1 worm cellular context compared by ENCODE assay signal in genomic region chrIV:16684224-16684623, ce11.
TF ChIP-seq lines count a peak whose summit lies in the region.

No protein-coding gene starts in this region.

TF ChIP-seq in whole organism, L4 larva, 104 proteins besides CTCF, POLR2A, EP300 and RAD21 (continued from another document):
- no peak for TF ChIP-seq nhr-42 (GFP tag; IDR thresholded peaks at IDR 0.05; lab: Robert Waterston, UW)
- 0 out of 2 replicates have a peak, but pooled peaks have one; percentile 29 for TF ChIP-seq ceh-20 (GFP tag; IDR thresholded peaks at IDR 0.05; lab: Robert Waterston, UW)
- TF ChIP-seq nhr-111 (GFP tag; optimal IDR thresholded peaks at IDR 0.05; lab: Kevin White, UChicago): no peak
- TF ChIP-seq daf-19 (GFP tag; conservative IDR thresholded peaks at IDR 0.05; lab: Robert Waterston, UW): no peak
- TF ChIP-seq spr-1 (tag; optimal IDR thresholded peaks at IDR 0.05; lab: Kevin White, UChicago): no peak
- TF ChIP-seq nhr-77 (tag; optimal IDR thresholded peaks at IDR 0.05; lab: Kevin White, UChicago): peak; percentile 35
- TF ChIP-seq daf-12 (tag; optimal IDR thresholded peaks at IDR 0.05; lab: Kevin White, UChicago): no peak
- no peak for TF ChIP-seq fkh-10 (GFP tag; optimal IDR thresholded peaks at IDR 0.05; lab: Kevin White, UChicago)
- TF ChIP-seq sdz-12 (GFP tag; optimal IDR thresholded peaks at IDR 0.05; lab: Kevin White, UChicago): peak; percentile 55
- no peak for TF ChIP-seq zfp-2 (tag; optimal IDR thresholded peaks at IDR 0.05; lab: Kevin White, UChicago)
- peak; percentile 65 for TF ChIP-seq dve-1 (tag; optimal IDR thresholded peaks at IDR 0.05; lab: Kevin White, UChicago; ENCODE audit: insufficient read depth)
- TF ChIP-seq mdt-29 (GFP tag; IDR thresholded peaks at IDR 0.05; lab: Robert Waterston, UW): peak; percentile 62; the same call in 1 of the 2 replicates
